Worm (Caenorhabditis elegans) whole organism, late embryonic: ENCODE results near the gene F49E12.8.

Source experiments
- ceh-6 ChIP-seq: fragments of 200-800 bp; sonication (Bioruptor generic); optimal IDR thresholded peaks from 2 replicates; lab custom pipeline; 2018; ENCODE audit warnings: mild to moderate bottlenecking, missing genetic modification characterization, missing compliant biosample characterization
- ceh-9 ChIP-seq: sonication (generic microtip); optimal IDR thresholded peaks from 2 replicates; lab custom pipeline; 2016; ENCODE audit warnings: mild to moderate bottlenecking, missing genetic modification characterization, inconsistent platforms, missing compliant biosample characterization
- dmd-4 ChIP-seq: sonication (generic microtip); optimal IDR thresholded peaks from 2 replicates; lab custom pipeline; 2016; ENCODE audit warnings: borderline replicate concordance, missing genetic modification characterization, missing compliant biosample characterization
- elt-2 ChIP-seq: sonication (generic microtip); optimal IDR thresholded peaks from 2 replicates; lab custom pipeline; 2016; ENCODE audit warnings: missing genetic modification reagents, missing genetic modification characterization, missing compliant biosample characterization
- fkh-10 ChIP-seq: fragments of 150-350 bp; optimal IDR thresholded peaks from 2 replicates; lab custom pipeline; 2014; ENCODE audit warnings: missing biosample characterization, missing genetic modification reagents, missing genetic modification characterization
- gmeb-2 ChIP-seq: sonication (generic microtip); optimal IDR thresholded peaks from 2 replicates; lab custom pipeline; 2016; ENCODE audit warnings: missing genetic modification characterization, inconsistent platforms, missing compliant biosample characterization
- hlh-6 ChIP-seq: sonication (generic microtip); optimal IDR thresholded peaks from 2 replicates; lab custom pipeline; 2016; ENCODE audit warnings: missing genotype, missing genetic modification characterization, missing compliant biosample characterization
- nhr-11 ChIP-seq: fragments of 150-350 bp; optimal IDR thresholded peaks from 2 replicates; lab custom pipeline; 2014; ENCODE audit warnings: missing biosample characterization, missing genetic modification characterization
- pha-4 ChIP-seq: fragments of 150-350 bp; optimal IDR thresholded peaks from 2 replicates; lab custom pipeline; 2018; ENCODE audit warnings: missing biosample characterization, missing genetic modification reagents, missing genetic modification characterization
- syd-9 ChIP-seq: sonication (generic microtip); optimal IDR thresholded peaks from 2 replicates; lab custom pipeline; 2016; ENCODE audit warnings: mild to moderate bottlenecking, missing genetic modification characterization, moderate library complexity, missing compliant biosample characterization
- tbx-2 ChIP-seq: sonication (generic microtip); optimal IDR thresholded peaks from 2 replicates; lab custom pipeline; 2016; ENCODE audit warnings: missing genetic modification characterization, missing compliant biosample characterization
- ttx-3 ChIP-seq: sonication (generic microtip); optimal IDR thresholded peaks from 2 replicates; lab custom pipeline; 2016; ENCODE audit warnings: missing genetic modification reagents, missing genetic modification characterization, missing compliant biosample characterization
- unc-55 ChIP-seq: sonication (generic microtip); optimal IDR thresholded peaks from 2 replicates; lab custom pipeline; 2017; ENCODE audit warnings: missing biosample characterization, missing genetic modification reagents, missing genetic modification characterization
- unc-86 ChIP-seq: sonication (generic microtip); optimal IDR thresholded peaks from 2 replicates; lab custom pipeline; 2016; ENCODE audit warnings: missing genetic modification characterization, missing compliant biosample characterization

ce11 chrII:8353288-8353687 lies 40.8 kb downstream of the F49E12.8 start:
- TF ChIP-seq fkh-10 (GFP tag; lab: Kevin White, UChicago) (no peak), tbx-2 (tag; lab: Kevin White, UChicago) (no peak), nhr-11 (no peak), ceh-6 (no peak), dmd-4 (tag; lab: Kevin White, UChicago) (no peak), ceh-9 (tag; lab: Kevin White, UChicago) (no peak), syd-9 (tag; lab: Kevin White, UChicago) (no peak), ttx-3 (tag; lab: Kevin White, UChicago) (no peak), elt-2 (tag; lab: Kevin White, UChicago) (no peak), unc-86 (no peak), hlh-6 (tag; lab: Kevin White, UChicago) (no peak), pha-4 (tag; lab: Kevin White, UChicago) (no peak), unc-55 (GFP tag; lab: Kevin White, UChicago) (no peak), gmeb-2 (no peak)
